Worm (Caenorhabditis elegans): ENCODE measurements around the gene W04G3.12.

W04G3.12 gene

ce11 chrX:11076491-11076890 is at the start of gene W04G3.12:
Gene W04G3.12 (minus strand): TSS chrX:11076801.
- no peak for TF ChIP-seq efl-3 (GFP tag; optimal IDR thresholded peaks at IDR 0.05)
- TF ChIP-seq nhr-77 (tag; optimal IDR thresholded peaks at IDR 0.05), result no peak
- TF ChIP-seq hlh-17 (GFP tag; optimal IDR thresholded peaks at IDR 0.05; ENCODE audit: borderline replicate concordance), result no peak
- no peak for TF ChIP-seq unc-130 (tag; optimal IDR thresholded peaks at IDR 0.05)
- no peak for TF ChIP-seq C04F5.9 (tag; optimal IDR thresholded peaks at IDR 0.05)

DNA sequence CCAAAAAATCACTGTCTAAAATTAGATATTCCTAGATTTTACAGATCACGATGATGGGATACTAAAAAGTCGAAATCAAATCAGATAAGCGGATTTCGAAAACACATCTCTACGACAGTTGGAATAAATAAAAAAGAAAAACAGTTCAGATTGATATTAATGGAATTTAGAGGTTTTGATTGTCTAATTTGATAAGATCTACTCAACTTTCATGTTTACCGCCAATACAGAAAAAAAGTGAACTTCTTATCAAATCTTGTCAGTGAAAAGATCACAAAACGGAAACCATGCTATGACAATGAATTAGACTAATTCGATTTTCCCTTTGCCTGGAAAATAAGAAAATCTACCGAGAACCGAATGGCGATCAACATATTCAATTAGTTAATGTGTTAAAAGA is 49.7 kb upstream of the W04G3.12 start:
- no peak for TF ChIP-seq efl-3 (GFP tag; optimal IDR thresholded peaks at IDR 0.05)
- no peak for TF ChIP-seq ets-5 (GFP tag; IDR thresholded peaks at IDR 0.05)
- no peak for TF ChIP-seq C16A3.4 (tag; optimal IDR thresholded peaks at IDR 0.05)
- no peak for TF ChIP-seq nhr-90 (tag; optimal IDR thresholded peaks at IDR 0.05; ENCODE audit: poor library complexity)
- TF ChIP-seq unc-30 (tag; optimal IDR thresholded peaks at IDR 0.05), result no peak
- TF ChIP-seq fkh-8 (tag; optimal IDR thresholded peaks at IDR 0.05), result no peak
- TF ChIP-seq unc-130 (tag; optimal IDR thresholded peaks at IDR 0.05), result no peak
- TF ChIP-seq ceh-63 (GFP tag; optimal IDR thresholded peaks at IDR 0.05), result no peak
- no peak for TF ChIP-seq unc-98 (GFP tag; IDR thresholded peaks at IDR 0.05)
- TF ChIP-seq egl-13 (tag; optimal IDR thresholded peaks at IDR 0.05), result no peak
- no peak for TF ChIP-seq sup-37 (GFP tag; optimal IDR thresholded peaks at IDR 0.05)
- TF ChIP-seq ceh-82 (tag; optimal IDR thresholded peaks at IDR 0.05), result no peak
- no peak for TF ChIP-seq hlh-17 (GFP tag; optimal IDR thresholded peaks at IDR 0.05; ENCODE audit: borderline replicate concordance)
- TF ChIP-seq elt-2 (tag; optimal IDR thresholded peaks at IDR 0.05), result no peak
- TF ChIP-seq lin-14 (GFP tag; optimal IDR thresholded peaks at IDR 0.05), result peak; percentile 27
- TF ChIP-seq fkh-4 (tag; optimal IDR thresholded peaks at IDR 0.05; ENCODE audit: borderline replicate concordance), result no peak
- TF ChIP-seq blmp-1 (tag; optimal IDR thresholded peaks at IDR 0.05), result peak; percentile 72
- TF ChIP-seq elt-3 (tag; optimal IDR thresholded peaks at IDR 0.05), result peak in 2 of 6 experiments; percentile 15 to 84
- TF ChIP-seq nhr-28 (tag; optimal IDR thresholded peaks at IDR 0.05), result no peak
- TF ChIP-seq nhr-85 (tag), result peak; percentile 66
- no peak for TF ChIP-seq irx-1 (tag; optimal IDR thresholded peaks at IDR 0.05)
- no peak for TF ChIP-seq swsn-7 (tag; optimal IDR thresholded peaks at IDR 0.05)

ce11 chrX:11125520-11125919 is 48.9 kb upstream of the W04G3.12 start, which contains the start of gene alr-1:
Gene alr-1 (minus strand): TSS chrX:11125620.
- TF ChIP-seq nhr-76 (tag; optimal IDR thresholded peaks at IDR 0.05) (no peak), ceh-82 (tag; optimal IDR thresholded peaks at IDR 0.05) (no peak), elt-3 (tag; optimal IDR thresholded peaks at IDR 0.05) (no peak), aly-2 (tag; optimal IDR thresholded peaks at IDR 0.05) (no peak), hpl-2 (GFP tag; optimal IDR thresholded peaks at IDR 0.05) (no peak), skn-1 (tag; optimal IDR thresholded peaks at IDR 0.05) (no peak), nhr-77 (tag; optimal IDR thresholded peaks at IDR 0.05) (no peak), mep-1 (tag; optimal IDR thresholded peaks at IDR 0.05) (no peak), ceh-63 (GFP tag; optimal IDR thresholded peaks at IDR 0.05) (no peak), unc-62 (GFP tag; optimal IDR thresholded peaks at IDR 0.05) (no peak), efl-1 (optimal IDR thresholded peaks at IDR 0.05) (no peak), efl-1 (GFP tag; optimal IDR thresholded peaks at IDR 0.05 in 1 of 2) (no peak), C04F5.9 (tag; optimal IDR thresholded peaks at IDR 0.05) (no peak), ztf-11 (tag; optimal IDR thresholded peaks at IDR 0.05) (no peak), elt-2 (tag; optimal IDR thresholded peaks at IDR 0.05) (no peak), vab-15 (tag; optimal IDR thresholded peaks at IDR 0.05) (no peak), zag-1 (tag; optimal IDR thresholded peaks at IDR 0.05) (no peak)

DNA sequence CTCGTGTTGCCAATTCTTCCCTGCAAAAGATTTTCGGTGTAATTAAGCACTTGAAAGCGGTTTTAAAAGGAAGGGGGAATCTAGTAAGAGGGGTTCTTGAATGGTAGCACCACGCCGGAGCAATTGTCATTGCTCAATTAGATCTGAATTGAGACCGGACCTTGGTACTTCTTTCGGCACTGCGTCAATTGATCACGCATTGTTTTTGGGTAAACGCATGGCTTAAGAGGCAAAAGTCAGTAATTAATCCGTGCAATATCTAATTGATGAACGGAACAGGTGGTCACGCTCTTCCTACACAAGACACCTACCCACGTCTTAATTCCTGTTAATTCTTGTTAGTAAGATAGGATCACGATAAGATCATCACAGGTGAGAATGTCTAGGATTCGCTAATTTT is 47.4 kb upstream of the W04G3.12 start:
- TF ChIP-seq mab-9 (GFP tag; IDR thresholded peaks at IDR 0.05) (no peak), zag-1 (tag; optimal IDR thresholded peaks at IDR 0.05) (no peak), nhr-28 (tag; optimal IDR thresholded peaks at IDR 0.05) (no peak), efl-1 (optimal IDR thresholded peaks at IDR 0.05) (no peak), efl-1 (GFP tag; optimal IDR thresholded peaks at IDR 0.05 in 1 of 2) (peak in 1 of 2 experiments; percentile 28), vab-15 (tag; optimal IDR thresholded peaks at IDR 0.05) (no peak), Y116A8C.19 (tag; optimal IDR thresholded peaks at IDR 0.05; ENCODE audit: borderline replicate concordance) (no peak), ceh-82 (tag; optimal IDR thresholded peaks at IDR 0.05) (no peak), lin-35 (GFP tag; optimal IDR thresholded peaks at IDR 0.05) (no peak), C04F5.9 (tag; optimal IDR thresholded peaks at IDR 0.05) (no peak), lsy-2 (tag; optimal IDR thresholded peaks at IDR 0.05) (no peak), hlh-4 (tag; optimal IDR thresholded peaks at IDR 0.05) (no peak), C16A3.4 (tag; optimal IDR thresholded peaks at IDR 0.05) (no peak), ets-5 (GFP tag; IDR thresholded peaks at IDR 0.05) (no peak), nhr-76 (tag; optimal IDR thresholded peaks at IDR 0.05) (no peak), mdl-1 (tag; optimal IDR thresholded peaks at IDR 0.05) (no peak), snpc-4 (tag; optimal IDR thresholded peaks at IDR 0.05) (no peak), alr-1 (tag; optimal IDR thresholded peaks at IDR 0.05; ENCODE audit: borderline replicate concordance) (peak; percentile 98), nhr-85 (tag) (no peak), aha-1 (tag; optimal IDR thresholded peaks at IDR 0.05) (no peak), nhr-20 (tag; optimal IDR thresholded peaks at IDR 0.05) (no peak), unc-62 (GFP tag; optimal IDR thresholded peaks at IDR 0.05) (no peak), nhr-90 (tag; optimal IDR thresholded peaks at IDR 0.05; ENCODE audit: poor library complexity) (no peak), grh-1 (GFP tag; IDR thresholded peaks at IDR 0.05) (no peak)

Data from whole organism, L1 larva.